Worm (Caenorhabditis elegans) whole organism, L3 larva: ENCODE measurements around the gene Y39A1A.31.

ENCODE experiments used
- R02D3.7 ChIP-seq: fragments of 150-350 bp; optimal IDR thresholded peaks from 2 replicates; lab custom pipeline; 2014; ENCODE audit warnings: missing biosample characterization, missing genetic modification characterization
- aly-2 ChIP-seq: fragments of 150-350 bp; optimal IDR thresholded peaks from 2 replicates; lab custom pipeline; 2014; ENCODE audit warnings: missing biosample characterization, missing genetic modification characterization
- ama-1 ChIP-seq: fragments of 150-350 bp; optimal IDR thresholded peaks from 2 replicates; lab custom pipeline; 2018
- ceh-16 ChIP-seq: sonication (generic microtip); optimal IDR thresholded peaks from 2 replicates; lab custom pipeline; 2017; ENCODE audit warnings: missing biosample characterization, missing genetic modification characterization
- ceh-28 ChIP-seq: fragments of 150-350 bp; optimal IDR thresholded peaks from 2 replicates; lab custom pipeline; 2014; ENCODE audit warnings: missing biosample characterization, missing genetic modification reagents, missing genetic modification characterization
- ceh-82 ChIP-seq: fragments of 150-350 bp; optimal IDR thresholded peaks from 2 replicates; lab custom pipeline; 2014; ENCODE audit warnings: missing biosample characterization, missing genetic modification characterization
- daf-12 ChIP-seq: fragments of 150-350 bp; optimal IDR thresholded peaks from 2 replicates; lab custom pipeline; 2014; ENCODE audit warnings: missing biosample characterization, missing genetic modification reagents, missing genetic modification characterization
- egl-27 ChIP-seq: sonication (generic microtip); optimal IDR thresholded peaks from 4 replicates; lab custom pipeline; 2017; ENCODE audit warnings: missing biosample characterization, missing genetic modification reagents, missing genetic modification characterization
- egl-5 ChIP-seq: fragments of 150-350 bp; optimal IDR thresholded peaks from 2 replicates; lab custom pipeline; 2017; ENCODE audit warnings: missing biosample characterization, missing genetic modification reagents, missing genetic modification characterization, inconsistent platforms
- elt-1 ChIP-seq: fragments of 150-350 bp; optimal IDR thresholded peaks from 2 replicates; lab custom pipeline; 2014; ENCODE audit warnings: missing biosample characterization, missing genetic modification characterization
- elt-2 ChIP-seq: sonication (generic microtip); optimal IDR thresholded peaks from 2 replicates; lab custom pipeline; 2016; ENCODE audit warnings: missing genetic modification reagents, mild to moderate bottlenecking, missing genetic modification characterization, missing compliant biosample characterization
- elt-3 ChIP-seq, 3 experiments: fragments of 150-350 bp in 1 of 3; sonication (generic microtip) in 2 of 3; optimal IDR thresholded peaks; 2 replicates in 2 of 3; 4 replicates in 1 of 3; lab custom pipeline; 2014 to 2017; ENCODE audit warnings: missing biosample characterization in 3 of 3, missing genetic modification characterization in 3 of 3
- eor-1 ChIP-seq, 2 experiments: fragments of 150-350 bp; optimal IDR thresholded peaks; 2 replicates each; lab custom pipeline; 2014 to 2018; ENCODE audit warnings: missing biosample characterization in 2 of 2, missing genetic modification characterization in 2 of 2
- fkh-2 ChIP-seq: fragments of 150-350 bp; optimal IDR thresholded peaks from 2 replicates; lab custom pipeline; 2014; ENCODE audit warnings: missing biosample characterization, missing genetic modification reagents, missing genetic modification characterization
- fos-1 ChIP-seq: fragments of 150-350 bp; optimal IDR thresholded peaks from 2 replicates; lab custom pipeline; 2014; ENCODE audit warnings: missing biosample characterization, missing genetic modification characterization
- hmg-11 ChIP-seq: sonication (generic microtip); optimal IDR thresholded peaks from 2 replicates; lab custom pipeline; 2016; ENCODE audit warnings: missing genetic modification characterization, missing compliant biosample characterization
- jun-1 ChIP-seq: fragments of 150-350 bp; optimal IDR thresholded peaks from 2 replicates; lab custom pipeline; 2014; ENCODE audit warnings: missing biosample characterization, missing genetic modification reagents, missing genetic modification characterization
- lin-39 ChIP-seq: fragments of 150-350 bp; optimal IDR thresholded peaks from 2 replicates; lab custom pipeline; 2018; ENCODE audit warnings: missing biosample characterization, missing genetic modification reagents, missing genetic modification characterization
- lsy-12 ChIP-seq: sonication (generic microtip); optimal IDR thresholded peaks from 2 replicates; lab custom pipeline; 2016; ENCODE audit warnings: mild to moderate bottlenecking, missing genetic modification characterization, missing compliant biosample characterization
- mdl-1 ChIP-seq: fragments of 150-350 bp; optimal IDR thresholded peaks from 2 replicates; lab custom pipeline; 2014; ENCODE audit warnings: missing biosample characterization, missing genetic modification characterization
- mml-1 ChIP-seq: fragments of 150-350 bp; sonication (generic microtip); optimal IDR thresholded peaks from 3 replicates; lab custom pipeline; 2014; ENCODE audit warnings: missing biosample characterization, missing genetic modification characterization
- nfya-1 ChIP-seq: sonication (generic microtip); optimal IDR thresholded peaks from 2 replicates; lab custom pipeline; 2017; ENCODE audit warnings: missing genetic modification characterization, mild to moderate bottlenecking, missing compliant biosample characterization, antibody characterized with exemption, moderate library complexity; ENCODE audit not compliant: insufficient read depth
- nhr-11 ChIP-seq: fragments of 150-350 bp; optimal IDR thresholded peaks from 2 replicates; lab custom pipeline; 2014; ENCODE audit warnings: missing biosample characterization, missing genetic modification characterization
- nhr-23 ChIP-seq: fragments of 150-350 bp; optimal IDR thresholded peaks from 2 replicates; lab custom pipeline; 2014; ENCODE audit warnings: missing biosample characterization, missing genetic modification reagents, missing genetic modification characterization
- nhr-237 ChIP-seq: fragments of 150-350 bp; optimal IDR thresholded peaks from 2 replicates; lab custom pipeline; 2014; ENCODE audit warnings: missing biosample characterization, missing genetic modification characterization
- nhr-25 ChIP-seq: sonication (generic microtip); optimal IDR thresholded peaks from 2 replicates; lab custom pipeline; 2017; ENCODE audit warnings: missing biosample characterization, missing genetic modification characterization
- nhr-28 ChIP-seq: fragments of 150-350 bp; optimal IDR thresholded peaks from 2 replicates; lab custom pipeline; 2014; ENCODE audit warnings: missing biosample characterization, missing genetic modification characterization
- nhr-43 ChIP-seq: sonication (generic microtip); optimal IDR thresholded peaks from 2 replicates; lab custom pipeline; 2016; ENCODE audit warnings: mild to moderate bottlenecking, missing genetic modification characterization, missing compliant biosample characterization; ENCODE audit not compliant: poor library complexity, severe bottlenecking
- nhr-67 ChIP-seq: fragments of 150-350 bp; optimal IDR thresholded peaks from 2 replicates; lab custom pipeline; 2014; ENCODE audit warnings: missing biosample characterization, missing genetic modification characterization
- nhr-76 ChIP-seq: fragments of 150-350 bp; sonication (generic microtip); optimal IDR thresholded peaks from 5 replicates; lab custom pipeline; 2014; ENCODE audit warnings: missing biosample characterization, missing genetic modification characterization
- nhr-77 ChIP-seq: fragments of 150-350 bp; optimal IDR thresholded peaks from 2 replicates; lab custom pipeline; 2014; ENCODE audit warnings: missing biosample characterization, missing genetic modification characterization
- pqm-1 ChIP-seq: fragments of 150-350 bp; optimal IDR thresholded peaks from 2 replicates; lab custom pipeline; 2017; ENCODE audit warnings: missing biosample characterization, missing genetic modification characterization, inconsistent platforms
- sea-2 ChIP-seq: fragments of 150-350 bp; sonication (generic microtip); optimal IDR thresholded peaks from 4 replicates; lab custom pipeline; 2014; ENCODE audit warnings: missing biosample characterization, missing genetic modification reagents, missing genetic modification characterization
- tbx-2 ChIP-seq: sonication (generic microtip); optimal IDR thresholded peaks from 2 replicates; lab custom pipeline; 2016; ENCODE audit warnings: mild to moderate bottlenecking, missing genetic modification characterization, missing compliant biosample characterization
- unc-39 ChIP-seq: sonication (generic microtip); optimal IDR thresholded peaks from 4 replicates; lab custom pipeline; 2017; ENCODE audit warnings: missing biosample characterization, missing genetic modification characterization
- unc-62 ChIP-seq: fragments of 150-350 bp; sonication (generic microtip); optimal IDR thresholded peaks from 4 replicates; lab custom pipeline; 2014; ENCODE audit warnings: missing biosample characterization, missing genetic modification reagents, missing genetic modification characterization
- ztf-4 ChIP-seq: fragments of 150-350 bp; optimal IDR thresholded peaks from 2 replicates; lab custom pipeline; 2014; ENCODE audit warnings: missing biosample characterization, missing genetic modification characterization

The Y39A1A.31 gene

DNA sequence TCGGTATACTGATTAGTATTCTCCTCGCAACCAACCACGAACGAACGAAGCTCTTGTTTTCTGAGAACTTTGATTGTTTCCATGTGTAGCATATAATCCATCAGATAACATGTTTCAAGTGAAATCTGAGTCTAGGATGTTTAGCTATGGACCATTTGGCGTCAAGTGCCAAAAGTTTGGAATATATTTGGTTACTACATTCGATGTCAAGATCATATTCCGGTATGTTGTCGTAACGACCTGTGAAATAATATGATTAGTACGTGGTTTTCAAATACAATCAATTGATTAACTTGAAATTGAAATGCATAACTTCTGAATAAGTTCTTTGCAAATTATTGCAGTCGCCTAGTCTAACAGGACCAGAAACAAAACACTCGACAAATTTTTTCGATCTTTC lies 2.1 kb upstream of the Y39A1A.31 start, which contains the start of gene Y39A1A.17:
Gene Y39A1A.17 (minus strand): TSS at position 101 of the 400 bp plus-strand sequence.
- TF ChIP-seq mdl-1 (tag; lab: Kevin White, UChicago) (no peak), ceh-82 (tag; lab: Kevin White, UChicago) (no peak), daf-12 (no peak), nhr-43 (tag; lab: Kevin White, UChicago) (no peak), pqm-1 (tag; lab: Kevin White, UChicago) (no peak), hmg-11 (no peak), fos-1 (tag; lab: Kevin White, UChicago) (no peak), ceh-28 (tag; lab: Kevin White, UChicago) (no peak), egl-27 (tag; lab: Kevin White, UChicago) (no peak), nhr-76 (tag; lab: Kevin White, UChicago) (no peak), aly-2 (no peak), ama-1 (no peak)

DNA sequence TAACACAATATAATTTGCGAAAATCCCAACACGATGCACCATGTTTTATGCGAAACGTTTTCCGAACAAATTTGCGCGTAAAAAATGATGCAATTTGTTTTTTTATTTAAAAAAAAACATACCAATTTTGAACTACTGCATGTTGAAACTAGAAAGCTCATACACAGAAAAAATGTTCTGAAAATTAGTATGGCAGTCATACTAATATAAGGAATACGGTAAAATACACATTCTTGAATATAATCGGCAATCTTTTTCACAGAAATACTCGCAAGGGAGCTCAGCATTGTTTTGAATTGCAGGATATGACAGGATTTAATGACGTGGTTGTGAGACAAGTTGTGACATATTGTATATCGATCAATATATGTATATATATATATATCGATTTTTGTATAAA lies 10.0 kb downstream of the Y39A1A.31 start, which contains the start of gene Y39A1A.16:
Gene Y39A1A.16 (plus strand): TSS at position 301 of the 400 bp plus-strand sequence.
- TF ChIP-seq nhr-76 (tag; lab: Kevin White, UChicago): no peak
- no peak for TF ChIP-seq nhr-43 (tag; lab: Kevin White, UChicago)
- TF ChIP-seq elt-2: no peak
- no peak for TF ChIP-seq elt-1 (tag; lab: Kevin White, UChicago)
- TF ChIP-seq nhr-11: no peak
- no peak for TF ChIP-seq ztf-4
- TF ChIP-seq eor-1 (tag; optimal IDR thresholded peaks at IDR 0.05; lab: Kevin White, UChicago): no peak
- no peak for TF ChIP-seq jun-1
- TF ChIP-seq nhr-67: no peak
- no peak for TF ChIP-seq R02D3.7 (tag; lab: Kevin White, UChicago)
- no peak for TF ChIP-seq nhr-28 (tag; lab: Kevin White, UChicago)
- no peak for TF ChIP-seq nhr-23 (tag; lab: Kevin White, UChicago)
- TF ChIP-seq hmg-11: no peak
- TF ChIP-seq ceh-16: no peak
- TF ChIP-seq nhr-237 (tag; lab: Kevin White, UChicago): no peak
- TF ChIP-seq nhr-77: no peak
- no peak for TF ChIP-seq lsy-12 (tag; lab: Kevin White, UChicago)

DNA sequence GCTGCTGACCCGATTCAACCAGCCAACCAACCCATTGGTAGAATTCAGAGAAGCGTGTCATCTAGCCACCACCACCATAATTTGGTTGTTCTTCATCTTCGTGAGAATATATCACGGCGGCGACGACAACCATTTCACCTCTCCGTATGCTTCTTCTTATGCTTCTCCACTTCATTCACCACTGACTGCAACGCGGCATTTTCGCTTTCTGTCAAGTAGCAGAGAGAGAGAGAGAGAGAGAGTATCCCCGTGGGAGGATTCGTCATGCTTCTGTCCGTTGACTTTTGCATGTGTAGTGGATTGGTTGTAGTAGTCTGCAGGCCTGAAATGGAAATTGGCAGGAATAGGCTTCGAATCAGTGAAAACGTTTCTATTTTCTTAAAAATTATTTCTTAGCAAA lies 17.1 kb downstream of the Y39A1A.31 start:
- TF ChIP-seq nhr-237 (tag; lab: Kevin White, UChicago) (no peak), unc-62 (GFP tag; lab: Kevin White, UChicago) (no peak), ceh-28 (tag; lab: Kevin White, UChicago) (no peak), ceh-16 (no peak), daf-12 (no peak), egl-5 (tag; lab: Kevin White, UChicago) (no peak), nhr-77 (no peak), hmg-11 (no peak)

DNA sequence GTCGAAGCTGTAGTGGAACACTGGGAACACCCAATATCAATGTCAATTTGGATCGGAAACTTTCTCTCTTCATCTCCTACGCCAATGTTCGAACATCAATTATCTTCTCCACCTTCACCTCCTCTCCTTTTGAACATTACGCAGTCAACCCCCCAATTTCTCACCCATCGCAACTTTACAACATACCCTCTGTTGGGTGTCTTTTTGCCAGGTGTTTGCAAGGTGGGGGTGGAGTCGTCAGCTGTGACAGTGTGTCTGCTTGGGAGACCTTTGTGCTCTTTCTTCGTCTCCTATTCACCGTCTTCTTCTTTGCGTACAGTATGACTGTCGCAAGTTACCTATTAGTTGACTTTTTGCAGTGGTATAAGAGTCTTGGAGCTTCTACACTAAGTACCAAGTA lies 22.3 kb downstream of the Y39A1A.31 start:
- TF ChIP-seq nhr-25 (tag; lab: Kevin White, UChicago): no peak
- TF ChIP-seq nhr-76 (tag; lab: Kevin White, UChicago): no peak
- TF ChIP-seq aly-2: no peak
- no peak for TF ChIP-seq lin-39 (tag; lab: Kevin White, UChicago)
- TF ChIP-seq nhr-67: no peak
- no peak for TF ChIP-seq elt-3 (tag; optimal IDR thresholded peaks at IDR 0.05; lab: Kevin White, UChicago)
- no peak for TF ChIP-seq nhr-43 (tag; lab: Kevin White, UChicago)
- no peak for TF ChIP-seq tbx-2 (tag; lab: Kevin White, UChicago)
- TF ChIP-seq jun-1: no peak
- no peak for TF ChIP-seq fkh-2
- TF ChIP-seq pqm-1 (tag; lab: Kevin White, UChicago): no peak
- TF ChIP-seq sea-2 (GFP tag; lab: Kevin White, UChicago): no peak
- TF ChIP-seq unc-39: no peak

DNA sequence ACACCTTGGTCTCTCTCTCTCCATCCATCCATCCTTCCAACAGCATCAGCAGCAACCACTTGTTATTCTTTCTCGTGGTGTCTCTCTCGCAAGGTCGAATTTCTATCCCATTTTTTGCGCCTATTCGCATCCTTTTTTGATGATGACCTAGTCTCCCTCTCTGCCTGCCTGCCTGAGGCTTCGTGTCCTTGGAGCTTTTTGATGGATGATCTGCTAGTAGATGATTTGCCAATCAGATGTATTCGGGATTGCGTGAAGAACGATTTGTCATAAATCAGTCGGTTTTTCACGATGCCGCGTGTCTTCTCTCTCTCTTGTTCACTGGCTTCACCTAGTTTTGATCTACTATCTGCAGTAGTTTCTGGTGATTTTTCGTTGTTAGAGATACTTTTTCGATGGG lies 27.7 kb downstream of the Y39A1A.31 start:
- TF ChIP-seq mml-1 (tag; lab: Kevin White, UChicago) (no peak), nhr-23 (tag; lab: Kevin White, UChicago) (peak; percentile 8), nfya-1 (no peak), R02D3.7 (tag; lab: Kevin White, UChicago) (no peak), nhr-11 (no peak), tbx-2 (tag; lab: Kevin White, UChicago) (no peak), nhr-28 (tag; lab: Kevin White, UChicago) (no peak), nhr-43 (tag; lab: Kevin White, UChicago) (no peak), nhr-25 (tag; lab: Kevin White, UChicago) (peak; percentile 57), fkh-2 (no peak), lin-39 (tag; lab: Kevin White, UChicago) (peak; percentile 37), elt-2 (no peak), ceh-28 (tag; lab: Kevin White, UChicago) (no peak), fos-1 (tag; lab: Kevin White, UChicago) (no peak), unc-39 (no peak)
